Worm (Caenorhabditis elegans) whole organism, mixed stage, embryonic: ENCODE data around the gene nhr-21.

ENCODE experiments used
- ceh-39 ChIP-seq: fragments of 150-350 bp; optimal IDR thresholded peaks from 2 replicates; lab custom pipeline; 2014; ENCODE audit warnings: missing biosample characterization, missing genetic modification characterization
- lsy-2 ChIP-seq: fragments of 150-350 bp; optimal IDR thresholded peaks from 2 replicates; lab custom pipeline; 2014; ENCODE audit warnings: missing biosample characterization, missing genetic modification characterization
- nhr-28 ChIP-seq: fragments of 150-350 bp; optimal IDR thresholded peaks from 2 replicates; lab custom pipeline; 2014; ENCODE audit warnings: missing biosample characterization, missing genetic modification characterization
- nhr-76 ChIP-seq: sonication (generic microtip); optimal IDR thresholded peaks from 2 replicates; lab custom pipeline; 2017; ENCODE audit warnings: missing biosample characterization, missing genetic modification characterization
- snpc-4 ChIP-seq: fragments of 150-350 bp; optimal IDR thresholded peaks from 2 replicates; lab custom pipeline; 2014; ENCODE audit warnings: missing biosample characterization, missing genetic modification characterization
- unc-39 ChIP-seq: fragments of 150-350 bp; optimal IDR thresholded peaks from 2 replicates; lab custom pipeline; 2014; ENCODE audit warnings: missing biosample characterization, missing genetic modification characterization
- unc-62 ChIP-seq: fragments of 150-350 bp; optimal IDR thresholded peaks from 2 replicates; lab custom pipeline; 2014; ENCODE audit warnings: missing biosample characterization, missing genetic modification reagents, missing genetic modification characterization
- ztf-11 ChIP-seq: fragments of 150-350 bp; optimal IDR thresholded peaks from 2 replicates; lab custom pipeline; 2014; ENCODE audit warnings: missing biosample characterization, missing genetic modification characterization

ce11 chrII:7363990-7364455 lies 25.0 kb downstream of the nhr-21 start, which contains the start of gene msra-1:
- no peak for TF ChIP-seq lsy-2
- TF ChIP-seq unc-62 (GFP tag; lab: Kevin White, UChicago) = peak; percentile 82
- TF ChIP-seq unc-39 = no peak
- no peak for TF ChIP-seq snpc-4 (tag; lab: Kevin White, UChicago)
- peak; percentile 65 for TF ChIP-seq ceh-39 (tag; lab: Kevin White, UChicago)
- TF ChIP-seq ztf-11 (tag; lab: Kevin White, UChicago) = no peak
- TF ChIP-seq nhr-76 (tag; lab: Kevin White, UChicago) = no peak
- no peak for TF ChIP-seq nhr-28
